Fruit fly (Drosophila melanogaster) whole organism, embryonic: Measurements from ENCODE around the gene RpS12.

Source experiments
- CG11695 ChIP-seq: fragments of 200-800 bp; sonication (Bioruptor generic); IDR thresholded peaks from 3 replicates; pipeline ENCODE4 v1.3.6; 2022; ENCODE audit warnings: missing biosample characterization, missing genetic modification characterization
- CG12391 ChIP-seq: fragments of 200-800 bp; sonication (Bioruptor generic); optimal IDR thresholded peaks from 3 replicates; lab custom pipeline; 2018; ENCODE audit warnings: missing biosample characterization, mild to moderate bottlenecking, missing genetic modification characterization, moderate library complexity
- CG13296 ChIP-seq: fragments of 200-800 bp; sonication (Bioruptor generic); optimal IDR thresholded peaks from 3 replicates; lab custom pipeline; 2018; ENCODE audit warnings: missing biosample characterization, mild to moderate bottlenecking, missing genetic modification characterization
- CG13775 ChIP-seq: fragments of 200-800 bp; sonication (Bioruptor generic); optimal IDR thresholded peaks from 3 replicates; lab custom pipeline; 2017; ENCODE audit warnings: missing biosample characterization, mild to moderate bottlenecking, missing genetic modification characterization
- CG13894 ChIP-seq: fragments of 200-800 bp; sonication (Bioruptor generic); optimal IDR thresholded peaks from 3 replicates; lab custom pipeline; 2018; ENCODE audit warnings: missing biosample characterization, mild to moderate bottlenecking, missing genetic modification characterization, moderate library complexity
- CG14710 ChIP-seq: fragments of 200-800 bp; sonication (Bioruptor generic); optimal IDR thresholded peaks from 3 replicates; lab custom pipeline; 2019; ENCODE audit warnings: missing biosample characterization, mild to moderate bottlenecking, missing genetic modification characterization, moderate library complexity
- CG15696 ChIP-seq: fragments of 200-800 bp; sonication (Bioruptor generic); optimal IDR thresholded peaks from 2 replicates; lab custom pipeline; 2019; ENCODE audit warnings: missing biosample characterization, mild to moderate bottlenecking, missing genetic modification characterization, moderate library complexity
- CG18262 ChIP-seq: fragments of 200-800 bp; optimal IDR thresholded peaks from 3 replicates; lab custom pipeline; 2019; ENCODE audit warnings: missing biosample characterization, mild to moderate bottlenecking, missing genetic modification characterization, moderate library complexity
- CG18476 ChIP-seq: fragments of 200-800 bp; sonication (Bioruptor generic); optimal IDR thresholded peaks from 2 replicates; lab custom pipeline; 2016; ENCODE audit warnings: missing biosample characterization, mild to moderate bottlenecking, missing genetic modification characterization
- CG34376 ChIP-seq: fragments of 200-800 bp; sonication (Bioruptor generic); optimal IDR thresholded peaks from 2 replicates; lab custom pipeline; 2018; ENCODE audit warnings: missing biosample characterization, mild to moderate bottlenecking, missing genetic modification characterization
- CG3995 ChIP-seq: fragments of 200-800 bp; sonication (Bioruptor generic); optimal IDR thresholded peaks from 3 replicates; lab custom pipeline; 2016; ENCODE audit warnings: missing biosample characterization, missing genetic modification characterization
- CG6791 ChIP-seq: fragments of 200-800 bp; sonication (Bioruptor generic); IDR thresholded peaks from 3 replicates; pipeline ENCODE4 v1.3.6; 2022; ENCODE audit warnings: missing biosample characterization, missing genetic modification characterization; ENCODE audit not compliant: partially characterized antibody
- CG6813 ChIP-seq: fragments of 200-800 bp; sonication (Bioruptor generic); optimal IDR thresholded peaks from 2 replicates; lab custom pipeline; 2017; ENCODE audit warnings: missing biosample characterization, missing genetic modification characterization, mild to moderate bottlenecking, moderate library complexity, missing genetic modification reagents
- CG7357 ChIP-seq: fragments of 200-800 bp; sonication (Bioruptor generic); IDR thresholded peaks from 3 replicates; pipeline ENCODE4 v1.3.6; 2022; ENCODE audit warnings: missing biosample characterization, missing genetic modification characterization
- CG7963 ChIP-seq: fragments of 200-800 bp; sonication (Bioruptor generic); IDR thresholded peaks from 3 replicates; pipeline ENCODE4 v1.3.6; 2022; ENCODE audit warnings: missing biosample characterization, missing genetic modification characterization; ENCODE audit not compliant: partially characterized antibody
- CG9727 ChIP-seq: fragments of 200-800 bp; sonication (Bioruptor generic); optimal IDR thresholded peaks from 3 replicates; lab custom pipeline; 2017; ENCODE audit warnings: missing biosample characterization, mild to moderate bottlenecking, missing genetic modification characterization
- D19B ChIP-seq: fragments of 200-800 bp; sonication (Bioruptor generic); optimal IDR thresholded peaks from 2 replicates; lab custom pipeline; 2017; ENCODE audit warnings: missing biosample characterization, mild to moderate bottlenecking, missing genetic modification characterization
- Deaf1 ChIP-seq: fragments of 200-800 bp; optimal IDR thresholded peaks from 3 replicates; lab custom pipeline; 2019; ENCODE audit warnings: missing biosample characterization, mild to moderate bottlenecking, missing genetic modification characterization, moderate library complexity
- HHEX ChIP-seq: fragments of 200-800 bp; sonication (Bioruptor generic); optimal IDR thresholded peaks from 3 replicates; lab custom pipeline; 2017; ENCODE audit warnings: missing biosample characterization, mild to moderate bottlenecking, missing genetic modification characterization, missing genetic modification reagents
- HmgZ ChIP-seq: fragments of 200-800 bp; sonication (Bioruptor generic); optimal IDR thresholded peaks from 2 replicates; lab custom pipeline; 2018; ENCODE audit warnings: missing biosample characterization, mild to moderate bottlenecking, missing genetic modification characterization
- Jarid2 ChIP-seq: fragments of 200-800 bp; sonication (Bioruptor generic); optimal IDR thresholded peaks from 3 replicates; lab custom pipeline; 2017; ENCODE audit warnings: mild to moderate bottlenecking, missing biosample characterization, missing genetic modification reagents, missing genetic modification characterization
- MESR4 ChIP-seq: fragments of 200-800 bp; sonication (Bioruptor generic); optimal IDR thresholded peaks from 2 replicates; lab custom pipeline; 2018; ENCODE audit warnings: missing biosample characterization, mild to moderate bottlenecking, missing genetic modification characterization, moderate library complexity
- YL-1 ChIP-seq: fragments of 200-800 bp; sonication (Bioruptor generic); optimal IDR thresholded peaks from 3 replicates; lab custom pipeline; 2017; ENCODE audit warnings: missing biosample characterization, mild to moderate bottlenecking, missing genetic modification characterization
- abd-A ChIP-seq: fragments of 200-800 bp; sonication (Bioruptor generic); optimal IDR thresholded peaks from 3 replicates; lab custom pipeline; 2019; ENCODE audit warnings: missing biosample characterization, mild to moderate bottlenecking, missing genetic modification characterization, moderate library complexity
- ato ChIP-seq: fragments of 200-800 bp; sonication (Bioruptor generic); IDR thresholded peaks from 2 replicates; pipeline ENCODE4 v1.3.6; 2022; ENCODE audit warnings: missing biosample characterization, missing genetic modification characterization; ENCODE audit not compliant: partially characterized antibody
- bbx ChIP-seq: fragments of 200-800 bp; sonication (Bioruptor generic); IDR thresholded peaks from 2 replicates; pipeline ENCODE4 v1.3.6; 2022; ENCODE audit warnings: missing biosample characterization, missing genetic modification characterization; ENCODE audit not compliant: partially characterized antibody
- caup ChIP-seq: fragments of 200-800 bp; sonication (Bioruptor generic); optimal IDR thresholded peaks from 3 replicates; lab custom pipeline; 2017; ENCODE audit warnings: missing biosample characterization, mild to moderate bottlenecking, missing genetic modification characterization, moderate library complexity; ENCODE audit not compliant: severe bottlenecking
- cg ChIP-seq: fragments of 200-800 bp; sonication (Bioruptor generic); optimal IDR thresholded peaks from 3 replicates; lab custom pipeline; 2019; ENCODE audit warnings: missing biosample characterization, mild to moderate bottlenecking, missing genetic modification characterization, moderate library complexity
- chinmo ChIP-seq: fragments of 200-800 bp; sonication (Bioruptor generic); IDR thresholded peaks from 4 replicates; pipeline ENCODE4 v1.3.6; 2022; ENCODE audit warnings: missing biosample characterization, missing genetic modification characterization; ENCODE audit not compliant: partially characterized antibody
- ci ChIP-seq: fragments of 200-800 bp; sonication (Bioruptor generic); IDR thresholded peaks from 3 replicates; pipeline ENCODE4 v1.3.6; 2022; ENCODE audit warnings: missing biosample characterization, missing genetic modification characterization
- cwo ChIP-seq: fragments of 200-800 bp; sonication (Bioruptor generic); optimal IDR thresholded peaks from 3 replicates; lab custom pipeline; 2017; ENCODE audit warnings: missing biosample characterization, missing genetic modification characterization, mild to moderate bottlenecking, moderate library complexity, missing genetic modification reagents
- da ChIP-seq: fragments of 200-800 bp; sonication (Bioruptor generic); optimal IDR thresholded peaks from 2 replicates; lab custom pipeline; 2016; ENCODE audit warnings: missing biosample characterization, missing genetic modification characterization
- dmrt99B ChIP-seq: fragments of 200-800 bp; sonication (Bioruptor generic); optimal IDR thresholded peaks from 2 replicates; lab custom pipeline; 2018; ENCODE audit warnings: missing biosample characterization, mild to moderate bottlenecking, missing genetic modification characterization, moderate library complexity
- dpn ChIP-seq, 2 experiments: fragments of 200-800 bp; sonication (Bioruptor generic); optimal IDR thresholded peaks; 3 replicates each; lab custom pipeline; 2016; ENCODE audit warnings: missing biosample characterization in 2 of 2, missing genetic modification characterization in 2 of 2
- gcm ChIP-seq: fragments of 200-800 bp; sonication (Bioruptor generic); optimal IDR thresholded peaks from 2 replicates; lab custom pipeline; 2019; ENCODE audit warnings: missing biosample characterization, mild to moderate bottlenecking, missing genetic modification characterization, moderate library complexity
- grau ChIP-seq: fragments of 200-800 bp; optimal IDR thresholded peaks from 3 replicates; lab custom pipeline; 2019; ENCODE audit warnings: missing biosample characterization, mild to moderate bottlenecking, missing genetic modification characterization, moderate library complexity
- hth ChIP-seq: fragments of >200 bp; optimal IDR thresholded peaks from 2 replicates; lab custom pipeline; 2017; ENCODE audit warnings: inconsistent platforms
- jumu ChIP-seq: fragments of 200-800 bp; sonication (Bioruptor generic); optimal IDR thresholded peaks from 3 replicates; lab custom pipeline; 2016; ENCODE audit warnings: missing biosample characterization, missing genetic modification characterization
- kay ChIP-seq: fragments of 200-800 bp; sonication (Bioruptor generic); optimal IDR thresholded peaks from 2 replicates; lab custom pipeline; 2016; ENCODE audit warnings: missing biosample characterization, missing genetic modification characterization
- mirr ChIP-seq: fragments of 200-800 bp; sonication (Bioruptor generic); optimal IDR thresholded peaks from 3 replicates; lab custom pipeline; 2018; ENCODE audit warnings: missing biosample characterization, mild to moderate bottlenecking, missing genetic modification characterization
- onecut ChIP-seq: fragments of 200-800 bp; sonication (Bioruptor generic); IDR thresholded peaks from 2 replicates; pipeline ENCODE4 v1.3.6; 2022; ENCODE audit warnings: missing biosample characterization, missing genetic modification characterization
- org-1 ChIP-seq: fragments of 200-800 bp; sonication (Bioruptor generic); optimal IDR thresholded peaks from 2 replicates; lab custom pipeline; 2017; ENCODE audit warnings: missing biosample characterization, missing genetic modification characterization
- rib ChIP-seq: fragments of 200-800 bp; sonication (Bioruptor generic); IDR thresholded peaks from 2 replicates; pipeline ENCODE4 v1.3.6; 2022; ENCODE audit warnings: missing biosample characterization, missing genetic modification characterization
- ro ChIP-seq: fragments of 200-800 bp; sonication (Bioruptor generic); IDR thresholded peaks from 2 replicates; pipeline ENCODE4 v1.3.6; 2022; ENCODE audit warnings: missing biosample characterization, missing genetic modification characterization
- row ChIP-seq: fragments of 200-800 bp; sonication (Bioruptor generic); IDR thresholded peaks from 3 replicates; pipeline ENCODE4 v1.3.6; 2022; ENCODE audit warnings: missing biosample characterization, missing genetic modification characterization
- sens ChIP-seq: fragments of 200-800 bp; sonication (Bioruptor generic); peaks from one replicate; lab custom pipeline; 2016; ENCODE audit warnings: missing biosample characterization, missing genetic modification characterization
- sr ChIP-seq: fragments of 200-800 bp; sonication (Bioruptor generic); IDR thresholded peaks from 3 replicates; pipeline ENCODE4 v1.3.6; 2022; ENCODE audit warnings: missing biosample characterization, missing genetic modification characterization
- tna ChIP-seq: fragments of 200-800 bp; sonication (Bioruptor generic); IDR thresholded peaks from 2 replicates; pipeline ENCODE4 v1.3.6; 2022; ENCODE audit warnings: missing biosample characterization, missing genetic modification characterization; ENCODE audit not compliant: partially characterized antibody
- twi ChIP-seq: fragments of 200-800 bp; optimal IDR thresholded peaks from 2 replicates; lab custom pipeline; 2019; ENCODE audit warnings: missing biosample characterization, mild to moderate bottlenecking, missing genetic modification characterization, moderate library complexity

The RpS12 gene

DNA sequence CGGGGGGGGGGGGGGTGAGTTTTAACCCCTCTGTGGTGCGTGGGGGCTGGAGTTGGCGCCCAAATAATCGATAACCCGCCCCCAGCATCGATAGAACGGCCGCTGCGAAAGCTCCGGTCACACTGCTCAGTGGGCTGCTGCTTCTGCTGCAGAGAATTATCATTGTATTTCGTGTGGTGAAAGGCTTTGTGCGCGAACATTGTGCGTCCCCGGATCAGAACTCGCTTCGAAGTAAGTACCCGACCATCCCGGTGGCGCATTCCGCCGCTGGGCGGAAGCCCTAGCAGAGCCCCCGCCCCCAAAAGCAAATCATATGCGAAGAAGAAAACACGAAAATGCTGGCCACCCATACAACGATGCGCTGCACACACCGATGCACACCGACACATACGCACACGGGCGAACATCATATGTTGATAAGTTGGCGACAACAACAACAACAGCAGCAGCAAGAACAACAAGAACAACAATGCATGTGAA lies 21.2 kb downstream of the RpS12 start, which contains the start of gene Syx13 (continued):
- peak; percentile 69 for TF ChIP-seq ato
- TF ChIP-seq CG12391 (tag; lab: Kevin White, UChicago) = peak; percentile 11
- peak; percentile 95 for TF ChIP-seq YL-1 (GFP tag; lab: Kevin White, UChicago)
- TF ChIP-seq CG34376 = peak; percentile 75
- TF ChIP-seq D19B = no peak
- peak; percentile 25 for TF ChIP-seq CG18262 (tag; lab: Kevin White, UChicago)
- TF ChIP-seq org-1 (GFP tag; lab: Kevin White, UChicago) = no peak
- peak; percentile 43; the same call in 2 of the 3 replicates for TF ChIP-seq row
- TF ChIP-seq hth (lab: Kevin White, UChicago) = no peak
- peak; percentile 10 for TF ChIP-seq cwo (GFP tag; lab: Kevin White, UChicago)
- 0 out of 3 replicates have a peak, but pooled peaks have one; percentile 14 for TF ChIP-seq CG11695 (GFP tag; lab: Robert Waterston, UW)
- TF ChIP-seq tna (GFP tag; lab: Robert Waterston, UW) = peak; percentile 72
- peak; percentile 57 for TF ChIP-seq Deaf1 (tag; lab: Kevin White, UChicago)
- TF ChIP-seq CG13775 (GFP tag; lab: Kevin White, UChicago) = peak; percentile 13
- TF ChIP-seq CG13894 = peak; percentile 40
- peak; percentile 73 for TF ChIP-seq CG6791 (GFP tag; lab: Robert Waterston, UW)
- no peak for TF ChIP-seq da (GFP tag; lab: Kevin White, UChicago)
- peak; percentile 59; the same call in 1 of the 3 replicates for TF ChIP-seq sr (GFP tag; lab: Robert Waterston, UW)
- peak; percentile 41 for TF ChIP-seq Jarid2 (GFP tag; lab: Kevin White, UChicago)
- TF ChIP-seq mirr = peak; percentile 24
- TF ChIP-seq CG13296 (GFP tag; lab: Kevin White, UChicago) = no peak
- TF ChIP-seq CG18476 (GFP tag; lab: Kevin White, UChicago) = no peak
- TF ChIP-seq dmrt99B = no peak
- peak; percentile 51; the same call in 1 of the 3 replicates for TF ChIP-seq CG7963
- TF ChIP-seq rib (GFP tag; lab: Robert Waterston, UW) = 0 out of 2 replicates have a peak, but pooled peaks have one; percentile 14
- TF ChIP-seq chinmo = peak; percentile 99
- peak; percentile 84 for TF ChIP-seq bbx (GFP tag; lab: Robert Waterston, UW)
- TF ChIP-seq jumu (GFP tag; lab: Kevin White, UChicago) = no peak
- TF ChIP-seq caup (GFP tag; lab: Kevin White, UChicago) = peak; percentile 24
- TF ChIP-seq sens (GFP tag; lab: Kevin White, UChicago) = peak; percentile 25
- TF ChIP-seq CG15696 (tag; lab: Kevin White, UChicago) = no peak
- peak; percentile 25; the same call in 2 of the 3 replicates for TF ChIP-seq ci (GFP tag; lab: Robert Waterston, UW)
- TF ChIP-seq grau (tag; lab: Kevin White, UChicago) = peak; percentile 29
- peak; percentile 98 for TF ChIP-seq cg (GFP tag; lab: Kevin White, UChicago)
- TF ChIP-seq onecut = peak; percentile 62
- TF ChIP-seq dpn (GFP tag; optimal IDR thresholded peaks at IDR 0.05; lab: Kevin White, UChicago) = peak in 1 of 2 experiments; percentile 8
- TF ChIP-seq CG6813 = no peak
- TF ChIP-seq CG7357 = peak; percentile 27; the same call in 1 of the 3 replicates
- no peak for TF ChIP-seq CG3995 (GFP tag; lab: Kevin White, UChicago)
- TF ChIP-seq twi (tag; lab: Kevin White, UChicago) = peak; percentile 60
- TF ChIP-seq ro (GFP tag; lab: Robert Waterston, UW) = no peak
- peak; percentile 44 for TF ChIP-seq CG14710 (tag; lab: Kevin White, UChicago)
- TF ChIP-seq kay (GFP tag; lab: Kevin White, UChicago) = peak; percentile 57
- peak; percentile 73 for TF ChIP-seq gcm
- peak; percentile 1 for TF ChIP-seq HHEX
- peak; percentile 36 for TF ChIP-seq CG9727 (GFP tag; lab: Kevin White, UChicago)
- peak; percentile 69 for TF ChIP-seq HmgZ (tag; lab: Kevin White, UChicago)
- no peak for TF ChIP-seq abd-A (tag; lab: Kevin White, UChicago)
- TF ChIP-seq MESR4 (GFP tag; lab: Kevin White, UChicago) = peak; percentile 92
